Fruit fly (Drosophila melanogaster): Measurements from ENCODE around the gene Gs1.

Gene Gs1

dm6 chr2L:94639-95059 lies 37.2 kb upstream of the Gs1 start, which contains the start of gene Zir (continued):
- TF ChIP-seq nerfin-2 (GFP tag; IDR thresholded peaks at IDR 0.05; ENCODE audit: partially characterized antibody): peak; percentile 85
- TF ChIP-seq Hr51 (GFP tag; optimal IDR thresholded peaks at IDR 0.05): no peak
- 0 out of 3 replicates have a peak, but pooled peaks have one; percentile 20 for TF ChIP-seq CG2199 (GFP tag; IDR thresholded peaks at IDR 0.05)
- peak; percentile 51 for TF ChIP-seq Sry-δ (GFP tag; optimal IDR thresholded peaks at IDR 0.05)
- TF ChIP-seq CG12391 (tag; optimal IDR thresholded peaks at IDR 0.05): peak; percentile 39
- TF ChIP-seq CG14860 (GFP tag; IDR thresholded peaks at IDR 0.05; ENCODE audit: partially characterized antibody): peak; percentile 48; the same call in 1 of the 3 replicates
- peak; percentile 17 for TF ChIP-seq nom (GFP tag; optimal IDR thresholded peaks at IDR 0.05)
- TF ChIP-seq Sry-β (GFP tag; optimal IDR thresholded peaks at IDR 0.05): peak; percentile 88
- no peak for TF ChIP-seq CG3407 (GFP tag; optimal IDR thresholded peaks at IDR 0.05)
- no peak for TF ChIP-seq fru (optimal IDR thresholded peaks at IDR 0.05)
- peak; percentile 74; the same call in 1 of the 2 replicates for TF ChIP-seq amos (GFP tag; IDR thresholded peaks at IDR 0.05; ENCODE audit: partially characterized antibody)
- peak; percentile 78 for TF ChIP-seq Bgb (GFP tag; IDR thresholded peaks at IDR 0.05; ENCODE audit: partially characterized antibody)
- no peak for TF ChIP-seq CG14965 (GFP tag; optimal IDR thresholded peaks at IDR 0.05; ENCODE audit: borderline replicate concordance)
- peak; percentile 83 for TF ChIP-seq Med (GFP tag)
- no peak for TF ChIP-seq tll (GFP tag; optimal IDR thresholded peaks at IDR 0.05)
- TF ChIP-seq CG13296 (GFP tag; optimal IDR thresholded peaks at IDR 0.05): peak; percentile 43
- peak; percentile 45; the same call in 1 of the 2 replicates for TF ChIP-seq CG2129 (GFP tag; IDR thresholded peaks at IDR 0.05; ENCODE audit: partially characterized antibody)
- TF ChIP-seq CG13287 (GFP tag; IDR thresholded peaks at IDR 0.05; ENCODE audit: partially characterized antibody): peak; percentile 80
- peak; percentile 75 for TF ChIP-seq CG30020 (tag; optimal IDR thresholded peaks at IDR 0.05)

DNA sequence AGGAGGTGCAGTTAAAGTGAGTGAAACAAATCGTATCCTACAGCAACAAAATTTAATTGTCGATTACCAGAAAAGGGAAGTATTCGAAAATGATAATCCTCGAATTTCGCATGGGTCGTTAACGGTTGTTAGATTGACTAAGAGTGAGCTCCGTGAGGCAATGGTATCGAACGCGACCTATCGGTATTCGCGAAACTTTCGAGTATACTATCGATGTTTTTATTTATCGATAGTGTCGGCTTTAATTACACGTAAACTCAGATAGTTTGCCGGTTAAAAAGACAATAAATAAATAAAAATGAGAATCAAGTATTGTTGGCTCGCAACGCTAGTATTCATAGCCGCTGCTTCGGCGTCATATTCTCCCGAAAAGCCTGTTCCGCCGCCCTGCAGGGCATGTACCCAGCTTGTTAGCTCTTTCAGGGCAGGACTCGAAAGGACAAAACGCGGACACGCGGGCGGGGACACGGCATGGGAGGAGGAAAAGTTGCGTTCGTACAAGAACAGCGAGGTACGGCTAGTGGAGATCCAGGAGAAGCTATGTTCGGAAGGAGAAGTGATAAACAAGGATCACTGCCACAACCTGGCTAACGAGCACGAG lies 29.6 kb upstream of the Gs1 start, which contains the start of gene Creld:
Gene Creld (plus strand): TSS at position 220 of the 601 bp plus-strand sequence.
- TF ChIP-seq Oli (tag; optimal IDR thresholded peaks at IDR 0.05) (no peak), Hey (tag; optimal IDR thresholded peaks at IDR 0.05) (no peak), Vsx1 (GFP tag; optimal IDR thresholded peaks at IDR 0.05) (no peak), jing (GFP tag; optimal IDR thresholded peaks at IDR 0.05) (no peak), Bteb2 (GFP tag; optimal IDR thresholded peaks at IDR 0.05) (no peak), CG4617 (GFP tag; optimal IDR thresholded peaks at IDR 0.05; ENCODE audit: borderline replicate concordance) (peak; percentile 54), tup (GFP tag; optimal IDR thresholded peaks at IDR 0.05) (no peak), CG6854 (GFP tag; optimal IDR thresholded peaks at IDR 0.05) (no peak), CG10543 (GFP tag; optimal IDR thresholded peaks at IDR 0.05) (no peak), CG10462 (GFP tag; optimal IDR thresholded peaks at IDR 0.05) (no peak), Blimp-1 (GFP tag; optimal IDR thresholded peaks at IDR 0.05) (no peak), pnt (GFP tag; optimal IDR thresholded peaks at IDR 0.05) (no peak), CG2712 (tag; optimal IDR thresholded peaks at IDR 0.05) (no peak), dmrt11E (tag; optimal IDR thresholded peaks at IDR 0.05) (no peak), ham (GFP tag; IDR thresholded peaks at IDR 0.05) (no peak), gro (GFP tag; optimal IDR thresholded peaks at IDR 0.05) (peak; percentile 75), amos (GFP tag; IDR thresholded peaks at IDR 0.05; ENCODE audit: partially characterized antibody) (peak; percentile 100), CG2889 (GFP tag; IDR thresholded peaks at IDR 0.05) (no peak), CG4820 (GFP tag; optimal IDR thresholded peaks at IDR 0.05) (no peak), CG6654 (GFP tag; optimal IDR thresholded peaks at IDR 0.05) (no peak), emc (GFP tag; optimal IDR thresholded peaks at IDR 0.05) (no peak), sd (tag; optimal IDR thresholded peaks at IDR 0.05) (no peak), CG3847 (GFP tag; IDR thresholded peaks at IDR 0.05) (no peak; the same call in 1 of the 2 replicates), aop (GFP tag; IDR thresholded peaks at IDR 0.05) (no peak), hbn (GFP tag; IDR thresholded peaks at IDR 0.05; ENCODE audit: partially characterized antibody) (peak; percentile 100), cad (GFP tag; optimal IDR thresholded peaks at IDR 0.05) (no peak), Antp (GFP tag; optimal IDR thresholded peaks at IDR 0.05) (no peak), p53 (GFP tag; optimal IDR thresholded peaks at IDR 0.05) (no peak), pan (optimal IDR thresholded peaks at IDR 0.05) (no peak), pan (GFP tag; optimal IDR thresholded peaks at IDR 0.05 in 1 of 2, IDR thresholded peaks at IDR 0.05 in 1 of 2) (no peak)

All from whole organism, embryonic.